Worm (Caenorhabditis elegans): ENCODE results near the gene F14B8.6.

F14B8.6 gene

DNA sequence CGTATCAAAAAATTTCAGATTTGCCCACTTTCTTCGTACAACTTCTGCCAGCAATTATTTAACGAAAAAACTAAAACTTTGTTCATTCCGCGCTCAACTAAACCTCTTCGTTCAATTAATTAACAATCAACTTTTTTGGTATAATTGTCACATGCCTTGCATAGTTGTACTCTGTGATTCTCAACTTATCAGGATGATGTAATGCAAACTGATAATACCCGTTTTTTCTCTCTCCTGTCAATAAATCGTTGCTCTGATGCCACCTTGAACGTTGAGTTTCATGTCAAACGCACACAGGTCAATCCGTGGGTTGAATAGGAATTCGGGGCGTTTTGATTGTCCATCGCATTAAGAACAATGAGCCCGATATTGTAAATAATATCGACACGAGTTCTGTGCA, 26.6 kb downstream of the F14B8.6 start:
- TF ChIP-seq elt-2 (tag; optimal IDR thresholded peaks at IDR 0.05), result peak; percentile 76
- no peak for TF ChIP-seq lim-6 (tag; optimal IDR thresholded peaks at IDR 0.05)

DNA sequence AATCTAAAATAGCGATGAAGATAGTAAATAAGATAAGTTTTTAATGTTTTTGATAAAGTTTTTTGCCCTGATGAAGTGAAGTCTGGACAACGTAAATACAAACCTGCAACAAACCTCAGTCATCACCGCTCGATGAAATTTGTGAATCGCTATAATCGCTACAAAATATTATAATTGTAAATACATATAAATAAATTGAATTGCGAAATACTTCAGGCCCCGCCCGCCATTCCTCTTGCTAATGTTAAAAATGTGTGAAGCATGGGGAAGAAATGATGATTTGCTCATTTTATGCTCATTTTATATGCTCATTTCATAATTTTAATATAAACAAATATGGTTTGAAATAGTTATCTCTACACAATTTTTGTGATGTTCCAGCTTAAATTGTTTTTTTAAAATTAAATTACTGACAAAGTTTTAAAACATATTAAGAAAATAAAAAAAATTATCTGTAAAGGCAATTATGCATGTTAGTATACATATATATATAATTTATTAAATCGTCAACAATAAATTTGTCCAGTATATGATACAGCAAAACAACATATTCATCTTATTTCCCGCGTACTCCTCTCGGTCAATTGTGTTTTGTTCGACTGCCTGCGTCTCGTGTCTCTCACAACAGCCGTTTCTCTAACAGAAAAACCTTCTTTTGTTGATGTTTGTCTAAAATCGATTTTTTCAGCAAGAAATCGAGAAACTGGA, 28.0 kb downstream of the F14B8.6 start, which contains the start of gene sid-5:
Gene sid-5, plus strand, starts transcription at position 658 of the 708 bp plus-strand sequence.
- TF ChIP-seq pax-1 (tag; optimal IDR thresholded peaks at IDR 0.05) (no peak), unc-42 (tag; optimal IDR thresholded peaks at IDR 0.05) (no peak), nfya-1 (tag; optimal IDR thresholded peaks at IDR 0.05) (no peak), K02D7.2 (tag; optimal IDR thresholded peaks at IDR 0.05) (no peak), nhr-11 (tag; optimal IDR thresholded peaks at IDR 0.05) (no peak), T23F11.4 (GFP tag; optimal IDR thresholded peaks at IDR 0.05) (no peak), zip-5 (tag; optimal IDR thresholded peaks at IDR 0.05) (no peak), sox-2 (GFP tag; IDR thresholded peaks at IDR 0.05) (no peak), ama-1 (optimal IDR thresholded peaks at IDR 0.05) (no peak), ceh-9 (tag; optimal IDR thresholded peaks at IDR 0.05) (no peak), sdc-2 (tag; optimal IDR thresholded peaks at IDR 0.05) (no peak), ceh-24 (tag; optimal IDR thresholded peaks at IDR 0.05) (no peak), ceh-22 (tag; optimal IDR thresholded peaks at IDR 0.05) (no peak), syd-9 (tag; optimal IDR thresholded peaks at IDR 0.05) (no peak), F13H6.1 (tag; optimal IDR thresholded peaks at IDR 0.05) (no peak), fax-1 (tag; optimal IDR thresholded peaks at IDR 0.05) (no peak), ahr-1 (tag; optimal IDR thresholded peaks at IDR 0.05) (no peak), hlh-6 (tag; optimal IDR thresholded peaks at IDR 0.05) (no peak), pros-1 (tag; optimal IDR thresholded peaks at IDR 0.05) (no peak), ceh-30 (tag; optimal IDR thresholded peaks at IDR 0.05) (no peak)

DNA sequence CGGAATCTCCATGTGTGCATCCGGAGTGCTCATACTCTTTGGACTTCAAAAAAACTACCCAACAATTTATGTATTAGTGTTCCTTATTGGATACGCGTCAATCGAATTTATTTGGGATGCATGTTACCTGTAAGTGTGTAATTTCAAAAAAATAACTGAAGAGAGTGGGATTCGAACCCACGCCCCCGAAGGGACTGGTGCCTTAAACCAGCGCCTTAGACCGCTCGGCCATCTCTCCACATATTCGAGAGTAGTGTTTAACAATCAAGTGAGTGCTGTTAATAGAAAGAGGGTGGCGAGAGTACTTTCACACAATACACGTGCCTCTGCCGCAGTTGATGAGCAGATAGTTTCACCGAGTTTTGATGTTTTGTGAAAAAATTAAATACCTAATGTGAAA, 29.3 kb downstream of the F14B8.6 start:
- TF ChIP-seq pros-1 (tag; optimal IDR thresholded peaks at IDR 0.05) (no peak), fkh-10 (GFP tag; optimal IDR thresholded peaks at IDR 0.05) (no peak), ceh-9 (tag; optimal IDR thresholded peaks at IDR 0.05) (no peak), unc-42 (tag; optimal IDR thresholded peaks at IDR 0.05) (no peak), ceh-18 (tag; optimal IDR thresholded peaks at IDR 0.05) (peak; percentile 33), eyg-1 (tag; optimal IDR thresholded peaks at IDR 0.05) (no peak), che-1 (tag; optimal IDR thresholded peaks at IDR 0.05) (peak; percentile 68), hlh-13 (GFP tag; optimal IDR thresholded peaks at IDR 0.05) (no peak), tbx-2 (tag; optimal IDR thresholded peaks at IDR 0.05) (peak; percentile 63), elt-4 (tag; optimal IDR thresholded peaks at IDR 0.05) (no peak), F13H6.1 (tag; optimal IDR thresholded peaks at IDR 0.05) (no peak), unc-3 (GFP tag; conservative IDR thresholded peaks at IDR 0.05) (peak; percentile 73), unc-3 (tag; optimal IDR thresholded peaks at IDR 0.05) (peak; percentile 60), C08G9.2 (tag; optimal IDR thresholded peaks at IDR 0.05) (no peak), ceh-45 (GFP tag; IDR thresholded peaks at IDR 0.05) (0 out of 2 replicates have a peak, but pooled peaks have one; percentile 56), syd-9 (tag; optimal IDR thresholded peaks at IDR 0.05) (peak; percentile 73), ceh-48 (tag; optimal IDR thresholded peaks at IDR 0.05) (peak; percentile 46), ceh-22 (tag; optimal IDR thresholded peaks at IDR 0.05) (no peak), unc-55 (GFP tag; optimal IDR thresholded peaks at IDR 0.05) (no peak), lin-11 (tag; optimal IDR thresholded peaks at IDR 0.05) (peak; percentile 63), odd-2 (tag; optimal IDR thresholded peaks at IDR 0.05) (no peak), hlh-8 (tag; optimal IDR thresholded peaks at IDR 0.05) (peak; percentile 26), pag-3 (tag; optimal IDR thresholded peaks at IDR 0.05; ENCODE audit: borderline replicate concordance) (peak; percentile 25), ama-1 (optimal IDR thresholded peaks at IDR 0.05) (no peak), hlh-30 (tag; optimal IDR thresholded peaks at IDR 0.05; ENCODE audit: insufficient read depth) (no peak), ceh-2 (tag; optimal IDR thresholded peaks at IDR 0.05) (peak; percentile 39), npax-4 (tag; optimal IDR thresholded peaks at IDR 0.05) (peak; percentile 38), pat-9 (tag; optimal IDR thresholded peaks at IDR 0.05) (peak; percentile 68), ref-2 (tag; optimal IDR thresholded peaks at IDR 0.05) (peak; percentile 41), ceh-14 (tag; optimal IDR thresholded peaks at IDR 0.05) (peak; percentile 65), ceh-19 (GFP tag; optimal IDR thresholded peaks at IDR 0.05) (peak; percentile 62), nhr-11 (tag; optimal IDR thresholded peaks at IDR 0.05) (no peak), C38D4.7 (GFP tag; optimal IDR thresholded peaks at IDR 0.05) (peak; percentile 58), nhr-232 (tag; optimal IDR thresholded peaks at IDR 0.05) (peak; percentile 50), pqm-1 (tag; optimal IDR thresholded peaks at IDR 0.05) (peak; percentile 64)

All from whole organism, late embryonic.